Worm (Caenorhabditis elegans): ENCODE measurements around the gene fbxa-32.

The fbxa-32 gene

DNA sequence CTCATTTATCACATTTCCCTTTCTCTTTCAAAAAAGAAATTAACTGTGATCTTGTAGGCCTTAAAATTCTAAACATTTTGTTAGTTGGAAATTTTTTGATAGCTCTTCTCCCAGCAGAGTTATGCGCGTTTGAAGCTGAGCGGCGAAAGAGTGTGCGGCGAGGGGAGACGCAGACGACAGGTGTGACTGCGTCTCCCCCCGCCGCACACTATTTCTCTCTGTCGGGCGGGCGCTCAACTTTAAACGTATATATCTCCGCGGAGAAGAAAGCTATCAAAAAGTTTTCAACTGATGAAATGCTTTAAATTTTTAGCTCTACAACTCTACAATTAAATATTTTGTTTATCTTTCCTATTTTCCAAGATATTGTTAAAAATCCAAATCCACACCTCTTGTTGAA, 50.1 kb downstream of the fbxa-32 start:
- TF ChIP-seq daf-12 (tag; optimal IDR thresholded peaks at IDR 0.05) (no peak), elt-1 (tag; optimal IDR thresholded peaks at IDR 0.05) (no peak), nhr-25 (tag; optimal IDR thresholded peaks at IDR 0.05) (no peak), lin-15B (tag; optimal IDR thresholded peaks at IDR 0.05) (no peak), ztf-4 (tag; optimal IDR thresholded peaks at IDR 0.05) (no peak), nhr-23 (tag; optimal IDR thresholded peaks at IDR 0.05) (no peak), sea-2 (GFP tag; optimal IDR thresholded peaks at IDR 0.05) (no peak), jun-1 (tag; optimal IDR thresholded peaks at IDR 0.05) (no peak), ZK546.5 (tag; optimal IDR thresholded peaks at IDR 0.05) (no peak), nhr-12 (tag; optimal IDR thresholded peaks at IDR 0.05) (no peak), fkh-2 (tag; optimal IDR thresholded peaks at IDR 0.05) (no peak), nhr-76 (tag; optimal IDR thresholded peaks at IDR 0.05) (no peak), nfya-1 (tag; optimal IDR thresholded peaks at IDR 0.05; ENCODE audit: insufficient read depth) (no peak), ama-1 (optimal IDR thresholded peaks at IDR 0.05) (no peak), unc-62 (GFP tag; optimal IDR thresholded peaks at IDR 0.05) (no peak), nhr-28 (tag; optimal IDR thresholded peaks at IDR 0.05) (no peak)

DNA sequence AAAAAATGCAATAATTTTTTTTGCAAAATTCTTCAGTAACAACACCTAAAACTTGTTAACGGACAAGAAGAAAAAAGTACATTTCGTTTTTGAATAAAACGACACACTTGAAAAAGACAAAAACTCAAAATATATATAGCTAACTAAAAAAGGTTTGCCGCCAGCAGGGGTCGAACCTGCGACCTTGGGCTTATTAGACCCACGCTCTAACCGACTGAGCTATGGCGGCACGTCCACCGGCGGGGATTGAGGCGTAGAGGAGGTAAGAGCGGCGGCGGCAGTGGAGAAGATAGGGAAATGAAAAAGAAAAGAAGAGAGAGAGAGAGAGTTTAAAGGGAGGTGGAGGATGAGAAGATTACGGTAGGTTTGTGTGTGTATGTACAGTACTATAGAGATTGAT, 50.8 kb downstream of the fbxa-32 start:
- TF ChIP-seq unc-39 (tag; optimal IDR thresholded peaks at IDR 0.05) (no peak), ceh-28 (tag; optimal IDR thresholded peaks at IDR 0.05) (no peak), elt-2 (tag; optimal IDR thresholded peaks at IDR 0.05) (peak; percentile 13), lin-15B (tag; optimal IDR thresholded peaks at IDR 0.05) (peak; percentile 11), nfya-1 (tag; optimal IDR thresholded peaks at IDR 0.05; ENCODE audit: insufficient read depth) (peak; percentile 27), pha-4 (tag; optimal IDR thresholded peaks at IDR 0.05) (peak; percentile 4)

Data from whole organism, L3 larva.